Worm (Caenorhabditis elegans) whole organism, L4 larva: ENCODE measurements around the gene tag-241.

Source experiments
- ceh-28 ChIP-seq: fragments of 150-350 bp; optimal IDR thresholded peaks from 2 replicates; lab custom pipeline; 2014; ENCODE audit warnings: missing biosample characterization, missing genetic modification reagents, missing genetic modification characterization
- egl-43 ChIP-seq: fragments of 200-800 bp; sonication (Bioruptor generic); IDR thresholded peaks from 2 replicates; pipeline ENCODE4 v1.3.6; 2022; ENCODE audit warnings: missing genetic modification reagents, missing genetic modification characterization, missing compliant biosample characterization
- nhr-76 ChIP-seq: fragments of 150-350 bp; optimal IDR thresholded peaks from 2 replicates; lab custom pipeline; 2014; ENCODE audit warnings: missing biosample characterization, missing genetic modification characterization
- nhr-77 ChIP-seq: fragments of 150-350 bp; optimal IDR thresholded peaks from 2 replicates; lab custom pipeline; 2014; ENCODE audit warnings: missing biosample characterization, missing genetic modification characterization

- TF ChIP-seq nhr-77 (tag; lab: Kevin White, UChicago): no peak
- no peak for TF ChIP-seq nhr-76 (tag; lab: Kevin White, UChicago)
- TF ChIP-seq egl-43: no peak
- TF ChIP-seq ceh-28 (tag; lab: Kevin White, UChicago): no peak
Observed at ce11 chrX:11784230-11784629, 39.6 kb upstream of the tag-241 start, which contains the start of gene Y102F5A.1.
